Worm (Caenorhabditis elegans) whole organism, early embryonic: Measurements from ENCODE around the gene cyp-25A3.

Experiments used
- B0310.2 ChIP-seq: sonication (generic microtip); optimal IDR thresholded peaks from 2 replicates; lab custom pipeline; 2016; ENCODE audit warnings: mild to moderate bottlenecking, missing genetic modification characterization, missing compliant biosample characterization
- F13C5.2 ChIP-seq: sonication (generic microtip); optimal IDR thresholded peaks from 2 replicates; lab custom pipeline; 2017; ENCODE audit warnings: mild to moderate bottlenecking, missing genetic modification characterization, inconsistent platforms, missing compliant biosample characterization
- aly-1 ChIP-seq: sonication (generic microtip); optimal IDR thresholded peaks from 2 replicates; lab custom pipeline; 2016; ENCODE audit warnings: missing genetic modification characterization, missing compliant biosample characterization
- ama-1 ChIP-seq: fragments of 150-350 bp; optimal IDR thresholded peaks from 2 replicates; lab custom pipeline; 2014
- ceh-13 ChIP-seq: fragments of 200-800 bp; sonication (Bioruptor generic); optimal IDR thresholded peaks from 2 replicates; lab custom pipeline; 2018; ENCODE audit warnings: mild to moderate bottlenecking, missing genetic modification characterization, missing compliant biosample characterization
- ceh-36 ChIP-seq: sonication (generic microtip); optimal IDR thresholded peaks from 2 replicates; lab custom pipeline; 2016; ENCODE audit warnings: missing genetic modification characterization, inconsistent platforms, missing compliant biosample characterization
- flt-1 ChIP-seq: fragments of 200-800 bp; sonication (Bioruptor generic); IDR thresholded peaks from 2 replicates; pipeline ENCODE4 v1.3.6; 2022; ENCODE audit warnings: missing genetic modification characterization, missing compliant biosample characterization
- hmbx-1 ChIP-seq: sonication (generic microtip); optimal IDR thresholded peaks from 2 replicates; lab custom pipeline; 2016; ENCODE audit warnings: mild to moderate bottlenecking, missing genetic modification characterization, missing compliant biosample characterization
- hmg-4 ChIP-seq: fragments of 200-800 bp; sonication (Bioruptor generic); optimal IDR thresholded peaks from 2 replicates; lab custom pipeline; 2018; ENCODE audit warnings: mild to moderate bottlenecking, missing genetic modification characterization, missing compliant biosample characterization
- pes-1 ChIP-seq: fragments of 200-800 bp; sonication (Bioruptor generic); IDR thresholded peaks from 2 replicates; pipeline ENCODE4 v1.3.6; 2022; ENCODE audit warnings: missing genetic modification reagents, missing genetic modification characterization, missing compliant biosample characterization
- scrt-1 ChIP-seq: fragments of 200-800 bp; sonication (Bioruptor generic); IDR thresholded peaks from 2 replicates; pipeline ENCODE4 v1.3.6; 2022; ENCODE audit warnings: missing genetic modification characterization, missing compliant biosample characterization
- tbx-11 ChIP-seq: fragments of 200-800 bp; sonication (Bioruptor generic); IDR thresholded peaks from 2 replicates; pipeline ENCODE4 v1.3.6; 2022; ENCODE audit warnings: missing genetic modification characterization, missing compliant biosample characterization
- tbx-37 ChIP-seq: fragments of 200-800 bp; sonication (Bioruptor generic); conservative IDR thresholded peaks from 2 replicates; pipeline ENCODE4 v1.3.6; 2022; ENCODE audit warnings: missing genetic modification reagents, missing genetic modification characterization, missing compliant biosample characterization

DNA sequence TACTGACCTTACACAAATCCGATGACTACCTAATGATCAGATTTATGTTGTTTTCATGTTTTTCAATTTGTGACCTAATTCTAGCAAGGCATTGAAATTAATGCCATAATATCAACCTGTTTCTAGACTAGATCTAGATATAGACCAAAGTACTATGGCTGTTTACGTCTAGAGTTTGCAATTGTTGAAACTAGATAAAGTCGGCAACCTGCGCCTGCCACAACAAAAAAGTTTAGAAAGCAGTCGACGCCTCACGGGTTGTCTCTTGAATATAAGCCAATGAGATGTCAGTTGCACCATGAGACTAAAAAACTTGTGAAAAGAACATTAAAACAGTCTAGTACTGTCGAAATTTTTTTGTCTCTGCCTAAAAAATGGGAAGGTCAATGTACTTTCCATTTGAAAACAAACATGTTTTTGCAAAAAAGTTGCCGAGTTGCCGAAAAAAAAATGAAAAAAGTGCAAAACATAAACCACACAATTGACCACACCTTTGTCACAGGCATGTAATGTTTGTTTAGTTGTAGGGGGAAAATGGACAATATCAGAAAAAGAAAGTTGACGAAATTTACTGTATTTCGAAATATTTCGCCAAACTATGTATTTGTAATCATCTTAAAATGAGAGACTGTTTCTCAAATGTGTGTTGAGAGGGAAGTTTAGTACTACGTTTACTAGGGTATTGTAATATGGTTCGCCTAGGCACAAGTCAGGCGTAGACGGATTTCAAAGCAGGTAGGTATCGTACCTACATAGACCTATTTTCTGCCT, 39.6 kb upstream of the cyp-25A3 start:
- TF ChIP-seq hmg-4 (GFP tag; lab: Kevin White, UChicago) (no peak), scrt-1 (GFP tag; lab: Robert Waterston, UW) (no peak), flt-1 (GFP tag; lab: Robert Waterston, UW) (no peak), ama-1 (lab: Kevin White, UChicago) (no peak), ceh-36 (tag; lab: Kevin White, UChicago) (no peak), hmbx-1 (tag; lab: Kevin White, UChicago) (no peak), F13C5.2 (tag; lab: Kevin White, UChicago) (no peak), aly-1 (tag; lab: Kevin White, UChicago) (no peak), pes-1 (GFP tag; lab: Robert Waterston, UW) (no peak), tbx-37 (GFP tag; lab: Robert Waterston, UW) (no peak), tbx-11 (GFP tag; lab: Robert Waterston, UW) (no peak), B0310.2 (tag; lab: Kevin White, UChicago) (no peak), ceh-13 (GFP tag; lab: Kevin White, UChicago) (no peak)
